Fruit fly (Drosophila melanogaster): Measurements from ENCODE around the gene CG14658.
A peak's percentile ranks its signal among the peaks of the same experiment; 100 is the strongest.

The CG14658 gene

dm6 chr3R:4804828-4805707 lies 25.2 kb downstream of the CG14658 start (continued):
- TF ChIP-seq esg (GFP tag; conservative IDR thresholded peaks at IDR 0.05) (peak; percentile 26; the same call in 1 of the 2 replicates), ATbp (GFP tag; optimal IDR thresholded peaks at IDR 0.05) (peak; percentile 50), sima (GFP tag; optimal IDR thresholded peaks at IDR 0.05) (no peak), CG15696 (tag; optimal IDR thresholded peaks at IDR 0.05) (peak; percentile 67), org-1 (GFP tag; optimal IDR thresholded peaks at IDR 0.05) (peak; percentile 40), Stat92E (GFP tag; optimal IDR thresholded peaks at IDR 0.05) (no peak), MTF-1 (GFP tag; optimal IDR thresholded peaks at IDR 0.05; ENCODE audit: borderline replicate concordance) (no peak), CG7271 (tag; optimal IDR thresholded peaks at IDR 0.05) (peak; percentile 4), CG13624 (GFP tag; optimal IDR thresholded peaks at IDR 0.05) (peak; percentile 22), prd (optimal IDR thresholded peaks at IDR 0.05) (no peak), prd (GFP tag; IDR thresholded peaks at IDR 0.05) (peak; percentile 55), Mrtf (GFP tag; IDR thresholded peaks at IDR 0.05) (peak; percentile 33; the same call in 1 of the 3 replicates), btn (GFP tag; optimal IDR thresholded peaks at IDR 0.05) (no peak), CG7372 (GFP tag; IDR thresholded peaks at IDR 0.05) (0 out of 2 replicates have a peak, but pooled peaks have one; percentile 40), CG6791 (GFP tag; IDR thresholded peaks at IDR 0.05; ENCODE audit: partially characterized antibody) (peak; percentile 72; the same call in 2 of the 3 replicates), unpg (GFP tag; optimal IDR thresholded peaks at IDR 0.05) (peak; percentile 82), scrt (GFP tag; optimal IDR thresholded peaks at IDR 0.05) (peak; percentile 43), emc (GFP tag; optimal IDR thresholded peaks at IDR 0.05) (no peak), CG8388 (GFP tag; optimal IDR thresholded peaks at IDR 0.05) (peak; percentile 76), Hr51 (GFP tag; optimal IDR thresholded peaks at IDR 0.05) (peak; percentile 1 to 88), sob (GFP tag; IDR thresholded peaks at IDR 0.05) (no peak), CG15073 (GFP tag; optimal IDR thresholded peaks at IDR 0.05) (no peak), aop (GFP tag; IDR thresholded peaks at IDR 0.05) (no peak), CG2875 (GFP tag; optimal IDR thresholded peaks at IDR 0.05) (peak; percentile 46), Fer1 (GFP tag; optimal IDR thresholded peaks at IDR 0.05) (peak; percentile 68), PHDP (tag; optimal IDR thresholded peaks at IDR 0.05) (peak; percentile 78), CG11723 (GFP tag; optimal IDR thresholded peaks at IDR 0.05) (no peak), sqz (GFP tag; optimal IDR thresholded peaks at IDR 0.05) (peak; percentile 79), pho (GFP tag; optimal IDR thresholded peaks at IDR 0.05) (no peak), CG9817 (tag; optimal IDR thresholded peaks at IDR 0.05) (peak; percentile 53), CG8944 (GFP tag; optimal IDR thresholded peaks at IDR 0.05) (no peak), Dek (tag; optimal IDR thresholded peaks at IDR 0.05) (peak; percentile 47), Poxn (GFP tag; IDR thresholded peaks at IDR 0.05) (no peak), CG30020 (tag; optimal IDR thresholded peaks at IDR 0.05) (peak; percentile 30), CG10366 (GFP tag; IDR thresholded peaks at IDR 0.05) (no peak; the same call in 1 of the 2 replicates), ham (GFP tag; IDR thresholded peaks at IDR 0.05) (no peak), peb (GFP tag; IDR thresholded peaks at IDR 0.05) (no peak), CG5180 (GFP tag; optimal IDR thresholded peaks at IDR 0.05) (peak; percentile 31), CG18764 (GFP tag; optimal IDR thresholded peaks at IDR 0.05) (peak; percentile 45), CG16779 (GFP tag; IDR thresholded peaks at IDR 0.05) (no peak), abd-A (tag; optimal IDR thresholded peaks at IDR 0.05) (peak; percentile 43), CG9932 (GFP tag; IDR thresholded peaks at IDR 0.05) (peak; percentile 20), CG6689 (GFP tag; IDR thresholded peaks at IDR 0.05) (peak; percentile 72), CG31388 (GFP tag; optimal IDR thresholded peaks at IDR 0.05) (no peak), vvl (GFP tag; IDR thresholded peaks at IDR 0.05) (peak; percentile 57), NFAT (GFP tag; IDR thresholded peaks at IDR 0.05) (no peak), Xrp1 (GFP tag; IDR thresholded peaks at IDR 0.05) (peak; percentile 75; the same call in 1 of the 2 replicates), CG3838 (GFP tag; optimal IDR thresholded peaks at IDR 0.05) (no peak)

All from whole organism, embryonic.